Worm (Caenorhabditis elegans) whole organism, early embryonic: ENCODE results near the gene tre-3.

ENCODE experiments used
- B0310.2 ChIP-seq: sonication (generic microtip); optimal IDR thresholded peaks from 2 replicates; lab custom pipeline; 2016; ENCODE audit warnings: mild to moderate bottlenecking, missing genetic modification characterization, missing compliant biosample characterization
- F13C5.2 ChIP-seq: sonication (generic microtip); optimal IDR thresholded peaks from 2 replicates; lab custom pipeline; 2017; ENCODE audit warnings: mild to moderate bottlenecking, missing genetic modification characterization, inconsistent platforms, missing compliant biosample characterization
- aly-1 ChIP-seq: sonication (generic microtip); optimal IDR thresholded peaks from 2 replicates; lab custom pipeline; 2016; ENCODE audit warnings: missing genetic modification characterization, missing compliant biosample characterization
- ama-1 ChIP-seq: fragments of 150-350 bp; optimal IDR thresholded peaks from 2 replicates; lab custom pipeline; 2014
- ceh-13 ChIP-seq: fragments of 200-800 bp; sonication (Bioruptor generic); optimal IDR thresholded peaks from 2 replicates; lab custom pipeline; 2018; ENCODE audit warnings: mild to moderate bottlenecking, missing genetic modification characterization, missing compliant biosample characterization
- ceh-36 ChIP-seq: sonication (generic microtip); optimal IDR thresholded peaks from 2 replicates; lab custom pipeline; 2016; ENCODE audit warnings: missing genetic modification characterization, inconsistent platforms, missing compliant biosample characterization
- ets-7 ChIP-seq: sonication (generic microtip); optimal IDR thresholded peaks from 2 replicates; lab custom pipeline; 2016; ENCODE audit warnings: missing genotype, missing genetic modification characterization, missing compliant biosample characterization
- flt-1 ChIP-seq: fragments of 200-800 bp; sonication (Bioruptor generic); IDR thresholded peaks from 2 replicates; pipeline ENCODE4 v1.3.6; 2022; ENCODE audit warnings: missing genetic modification characterization, missing compliant biosample characterization
- hmbx-1 ChIP-seq: sonication (generic microtip); optimal IDR thresholded peaks from 2 replicates; lab custom pipeline; 2016; ENCODE audit warnings: mild to moderate bottlenecking, missing genetic modification characterization, missing compliant biosample characterization
- hmg-4 ChIP-seq: fragments of 200-800 bp; sonication (Bioruptor generic); optimal IDR thresholded peaks from 2 replicates; lab custom pipeline; 2018; ENCODE audit warnings: mild to moderate bottlenecking, missing genetic modification characterization, missing compliant biosample characterization
- hnd-1 ChIP-seq: sonication (generic microtip); optimal IDR thresholded peaks from 2 replicates; lab custom pipeline; 2016; ENCODE audit warnings: missing genetic modification characterization, missing compliant biosample characterization
- pes-1 ChIP-seq: fragments of 200-800 bp; sonication (Bioruptor generic); IDR thresholded peaks from 2 replicates; pipeline ENCODE4 v1.3.6; 2022; ENCODE audit warnings: missing genetic modification reagents, missing genetic modification characterization, missing compliant biosample characterization
- scrt-1 ChIP-seq: fragments of 200-800 bp; sonication (Bioruptor generic); IDR thresholded peaks from 2 replicates; pipeline ENCODE4 v1.3.6; 2022; ENCODE audit warnings: missing genetic modification characterization, missing compliant biosample characterization
- sea-1 ChIP-seq: fragments of 200-800 bp; sonication (Bioruptor generic); conservative IDR thresholded peaks from 2 replicates; pipeline ENCODE4 v1.3.6; 2022; ENCODE audit warnings: missing genetic modification characterization, missing compliant biosample characterization
- tbx-11 ChIP-seq: fragments of 200-800 bp; sonication (Bioruptor generic); IDR thresholded peaks from 2 replicates; pipeline ENCODE4 v1.3.6; 2022; ENCODE audit warnings: missing genetic modification characterization, missing compliant biosample characterization
- tbx-37 ChIP-seq: fragments of 200-800 bp; sonication (Bioruptor generic); conservative IDR thresholded peaks from 2 replicates; pipeline ENCODE4 v1.3.6; 2022; ENCODE audit warnings: missing genetic modification reagents, missing genetic modification characterization, missing compliant biosample characterization
- tra-4 ChIP-seq: sonication (generic microtip); optimal IDR thresholded peaks from 2 replicates; lab custom pipeline; 2017; ENCODE audit warnings: missing genetic modification characterization, missing compliant biosample characterization

Gene tre-3

DNA sequence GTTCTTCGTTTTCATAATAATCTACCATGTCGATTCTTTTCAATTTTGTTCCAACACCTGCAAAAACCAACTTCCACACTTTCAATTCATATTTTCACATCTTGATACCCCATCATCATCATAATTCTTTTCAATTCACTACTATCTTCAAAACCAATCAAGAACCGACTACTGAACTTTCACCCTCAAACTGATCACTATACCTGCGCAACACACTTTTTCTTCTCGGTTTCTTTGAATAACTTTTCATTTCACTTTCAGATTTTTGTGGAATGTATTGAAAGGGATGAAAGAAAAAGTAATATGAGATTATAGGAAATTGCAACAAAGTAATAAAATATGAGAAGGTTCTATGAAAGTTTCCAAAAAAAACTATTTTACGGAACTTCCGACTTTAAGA, 25.4 kb upstream of the tre-3 start:
- TF ChIP-seq scrt-1 (GFP tag; lab: Robert Waterston, UW) (no peak), B0310.2 (tag; lab: Kevin White, UChicago) (no peak), tbx-37 (GFP tag; lab: Robert Waterston, UW) (no peak), ceh-36 (tag; lab: Kevin White, UChicago) (no peak), F13C5.2 (tag; lab: Kevin White, UChicago) (no peak), ama-1 (lab: Kevin White, UChicago) (no peak), sea-1 (GFP tag; lab: Robert Waterston, UW) (no peak), aly-1 (no peak), tbx-11 (GFP tag; lab: Robert Waterston, UW) (no peak), tra-4 (tag; lab: Kevin White, UChicago) (no peak), ceh-13 (no peak), ets-7 (tag; lab: Kevin White, UChicago) (no peak), hmg-4 (GFP tag; lab: Kevin White, UChicago) (no peak), pes-1 (GFP tag; lab: Robert Waterston, UW) (no peak), hmbx-1 (tag; lab: Kevin White, UChicago) (no peak), hnd-1 (tag; lab: Kevin White, UChicago) (no peak), flt-1 (GFP tag; lab: Robert Waterston, UW) (no peak)

DNA sequence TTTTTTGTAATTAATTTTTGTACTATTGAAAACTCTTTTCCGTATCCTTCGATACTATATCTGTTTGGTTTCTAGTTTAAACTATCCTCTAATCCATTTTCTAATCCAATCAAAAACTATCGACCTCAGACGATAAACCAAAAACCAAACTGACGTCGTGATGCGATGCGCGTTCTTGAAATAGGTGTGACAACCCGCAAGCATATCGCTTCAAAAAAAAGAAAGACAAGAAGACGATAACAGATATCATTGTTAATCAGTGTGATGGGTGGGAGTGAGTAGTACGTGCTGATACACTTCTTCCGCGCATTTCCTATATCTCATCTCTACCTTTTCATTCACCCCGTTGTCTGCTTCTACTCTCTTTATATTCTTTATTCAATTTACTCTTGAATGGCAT, 24.1 kb upstream of the tre-3 start, which contains the start of gene T04F3.1:
Gene T04F3.1, plus strand, starts transcription at position 246 of the 400 bp plus-strand sequence.
- TF ChIP-seq B0310.2 (tag; lab: Kevin White, UChicago) = no peak
- TF ChIP-seq tra-4 (tag; lab: Kevin White, UChicago) = no peak
- no peak for TF ChIP-seq hmbx-1 (tag; lab: Kevin White, UChicago)
- no peak for TF ChIP-seq tbx-37 (GFP tag; lab: Robert Waterston, UW)
- TF ChIP-seq hmg-4 (GFP tag; lab: Kevin White, UChicago) = no peak
- no peak for TF ChIP-seq sea-1 (GFP tag; lab: Robert Waterston, UW)
- TF ChIP-seq F13C5.2 (tag; lab: Kevin White, UChicago) = no peak
- no peak for TF ChIP-seq ceh-13
- no peak for TF ChIP-seq tbx-11 (GFP tag; lab: Robert Waterston, UW)
- TF ChIP-seq ama-1 (lab: Kevin White, UChicago) = no peak
- TF ChIP-seq hnd-1 (tag; lab: Kevin White, UChicago) = no peak
- TF ChIP-seq scrt-1 (GFP tag; lab: Robert Waterston, UW) = no peak

DNA sequence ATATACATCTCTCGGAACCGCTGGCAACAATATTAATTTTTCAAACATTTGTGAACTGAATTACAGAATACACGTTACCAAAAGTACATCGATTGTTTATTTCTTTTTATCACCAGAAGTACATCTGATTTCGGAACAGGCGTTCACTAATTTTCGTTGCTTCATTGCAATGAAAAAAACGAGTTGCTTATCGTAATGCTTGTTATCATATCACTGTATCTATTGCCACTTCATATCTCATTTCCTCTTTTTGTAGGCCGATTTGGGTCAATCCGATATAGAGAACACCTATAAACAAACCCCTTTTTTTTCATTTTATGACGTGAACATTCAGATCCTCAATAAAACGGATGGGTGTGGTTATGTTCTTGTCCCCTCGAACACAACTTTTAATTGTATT, 21.6 kb upstream of the tre-3 start:
- TF ChIP-seq pes-1 (GFP tag; lab: Robert Waterston, UW) (no peak), tra-4 (tag; lab: Kevin White, UChicago) (no peak)

DNA sequence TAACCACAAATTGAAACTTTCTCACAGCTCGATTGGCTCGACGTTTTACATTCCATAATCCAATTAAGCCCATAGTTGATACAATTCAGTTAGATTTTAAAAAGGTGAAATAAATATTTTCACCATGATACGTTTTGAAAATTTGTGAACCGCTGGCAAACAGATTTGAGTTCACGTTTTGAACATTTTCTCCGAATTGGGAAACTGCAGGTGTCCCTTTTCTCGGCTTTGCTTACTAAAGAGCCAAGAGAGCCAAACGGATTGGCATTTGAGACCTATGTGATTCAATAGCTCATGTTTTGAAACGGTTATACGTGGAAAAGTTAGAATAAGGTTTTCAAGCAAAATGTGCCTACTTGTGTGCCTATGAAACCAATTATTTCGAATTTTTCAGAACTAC, 21.2 kb upstream of the tre-3 start, which contains the start of gene spe-42:
Gene spe-42, minus strand, starts transcription at position 101 of the 400 bp plus-strand sequence.
- TF ChIP-seq ceh-13 (no peak), B0310.2 (tag; lab: Kevin White, UChicago) (no peak), tra-4 (tag; lab: Kevin White, UChicago) (no peak), ceh-36 (tag; lab: Kevin White, UChicago) (no peak), F13C5.2 (tag; lab: Kevin White, UChicago) (no peak), hmg-4 (GFP tag; lab: Kevin White, UChicago) (no peak)

DNA sequence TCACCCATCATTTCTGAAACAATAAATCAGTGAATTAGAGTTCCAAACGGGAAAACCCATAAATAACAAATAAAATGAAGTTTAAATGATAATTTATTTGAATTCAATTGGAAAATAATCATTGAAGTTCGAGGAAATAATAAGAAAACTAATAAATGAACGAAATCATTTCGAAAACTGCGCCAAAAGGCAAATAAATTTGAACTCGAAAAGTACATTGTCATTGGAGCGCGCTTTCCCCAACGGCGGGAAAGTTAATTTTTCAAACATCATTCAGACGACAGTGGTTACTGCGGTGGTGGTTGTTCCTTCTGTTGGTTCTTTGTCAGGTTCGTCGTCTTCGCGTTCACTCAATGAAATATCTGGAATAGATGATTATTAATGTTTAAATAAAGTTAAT, 17.8 kb upstream of the tre-3 start, which contains the start of gene npp-22:
Gene npp-22, minus strand, starts transcription at position 13 of the 400 bp plus-strand sequence.
- TF ChIP-seq F13C5.2 (tag; lab: Kevin White, UChicago) (no peak), hnd-1 (tag; lab: Kevin White, UChicago) (no peak), tra-4 (tag; lab: Kevin White, UChicago) (no peak)

DNA sequence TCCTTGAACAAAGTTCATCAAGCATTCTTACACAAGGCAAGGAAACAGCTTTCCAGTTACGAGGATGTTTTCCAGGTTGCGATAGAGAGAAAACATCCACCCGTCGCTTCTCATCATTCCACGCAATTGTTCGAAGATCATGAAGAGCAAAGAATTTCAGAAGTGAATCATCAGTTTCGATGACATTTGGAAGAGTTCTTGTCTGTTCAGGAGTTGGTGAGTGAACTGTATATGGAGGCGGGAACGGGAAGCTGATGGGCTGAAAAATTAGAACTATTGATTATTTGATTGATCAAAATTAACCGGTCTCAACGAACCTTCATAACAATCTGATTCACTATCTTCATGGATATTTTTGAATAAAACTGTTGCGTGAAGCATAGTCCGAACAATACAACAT, 16.3 kb upstream of the tre-3 start:
- TF ChIP-seq ama-1 (lab: Kevin White, UChicago) (no peak), flt-1 (GFP tag; lab: Robert Waterston, UW) (no peak), hmg-4 (GFP tag; lab: Kevin White, UChicago) (no peak), hnd-1 (tag; lab: Kevin White, UChicago) (no peak), scrt-1 (GFP tag; lab: Robert Waterston, UW) (no peak), tra-4 (tag; lab: Kevin White, UChicago) (no peak), tbx-11 (GFP tag; lab: Robert Waterston, UW) (no peak), aly-1 (no peak), F13C5.2 (tag; lab: Kevin White, UChicago) (no peak), tbx-37 (GFP tag; lab: Robert Waterston, UW) (no peak), pes-1 (GFP tag; lab: Robert Waterston, UW) (no peak), sea-1 (GFP tag; lab: Robert Waterston, UW) (no peak), ceh-36 (tag; lab: Kevin White, UChicago) (no peak), hmbx-1 (tag; lab: Kevin White, UChicago) (no peak)

DNA sequence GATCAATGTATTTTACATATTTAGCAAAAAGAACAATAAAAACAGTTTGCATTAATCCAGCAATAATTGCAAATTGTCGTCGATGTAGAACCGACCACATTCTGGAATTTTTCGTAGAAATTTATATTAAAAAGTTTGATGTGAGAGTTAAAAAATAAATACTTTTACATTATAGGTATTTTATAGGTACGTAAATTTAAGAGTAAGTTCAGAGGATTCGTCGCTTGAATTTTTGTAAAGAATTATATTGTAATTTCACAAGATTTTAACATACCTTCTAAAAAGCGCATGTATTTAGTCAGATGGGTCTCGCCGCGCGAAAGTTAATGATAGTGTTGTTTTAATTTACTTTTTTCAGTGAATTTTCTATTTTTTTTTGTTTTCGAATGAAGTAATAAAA, 14.4 kb upstream of the tre-3 start, which contains the start of gene rhr-2:
Gene rhr-2, minus strand, starts transcription at position 101 of the 400 bp plus-strand sequence.
- TF ChIP-seq hmg-4 (GFP tag; lab: Kevin White, UChicago) (no peak), tra-4 (tag; lab: Kevin White, UChicago) (no peak), flt-1 (GFP tag; lab: Robert Waterston, UW) (no peak), ama-1 (lab: Kevin White, UChicago) (no peak), F13C5.2 (tag; lab: Kevin White, UChicago) (no peak), B0310.2 (tag; lab: Kevin White, UChicago) (no peak), pes-1 (GFP tag; lab: Robert Waterston, UW) (no peak), scrt-1 (GFP tag; lab: Robert Waterston, UW) (no peak), tbx-37 (GFP tag; lab: Robert Waterston, UW) (no peak)
